Worm (Caenorhabditis elegans) whole organism, L4 larva: ENCODE results near the gene pmt-1.
A peak's percentile ranks its signal among the peaks of the same experiment; 100 is the strongest.

ENCODE experiments used
- D1046.2 ChIP-seq: fragments of 200-800 bp; sonication (Bioruptor generic); IDR thresholded peaks from 2 replicates; pipeline ENCODE4 v1.3.6; 2022; ENCODE audit warnings: missing genetic modification characterization, missing compliant biosample characterization
- F10B5.3 ChIP-seq: sonication (generic microtip); optimal IDR thresholded peaks from 2 replicates; lab custom pipeline; 2016; ENCODE audit warnings: mild to moderate bottlenecking, missing genetic modification characterization, missing compliant biosample characterization
- F26F4.8 ChIP-seq: fragments of 200-800 bp; sonication (Bioruptor generic); conservative IDR thresholded peaks from 2 replicates; pipeline ENCODE4 v1.3.6; 2022; ENCODE audit warnings: missing genetic modification characterization, missing compliant biosample characterization
- F44E2.7 ChIP-seq: fragments of 200-800 bp; sonication (Bioruptor generic); IDR thresholded peaks from 2 replicates; pipeline ENCODE4 v2.1.2; 2022; ENCODE audit warnings: missing genetic modification characterization, missing compliant biosample characterization
- R02D3.7 ChIP-seq: fragments of 150-350 bp; sonication (generic microtip); optimal IDR thresholded peaks from 3 replicates; lab custom pipeline; 2014; ENCODE audit warnings: missing biosample characterization, missing genetic modification characterization
- T20F7.1 ChIP-seq: fragments of 200-800 bp; sonication (Bioruptor generic); optimal IDR thresholded peaks from 2 replicates; lab custom pipeline; 2018; ENCODE audit warnings: mild to moderate bottlenecking, missing genetic modification characterization, missing compliant biosample characterization
- Y105C5A.15 ChIP-seq: fragments of 200-800 bp; sonication (Bioruptor generic); IDR thresholded peaks from 2 replicates; pipeline ENCODE4 v1.3.6; 2022; ENCODE audit warnings: missing genetic modification characterization, missing compliant biosample characterization
- ZK546.5 ChIP-seq, 2 experiments: sonication (generic microtip); optimal IDR thresholded peaks; 2 replicates each; lab custom pipeline; 2017; ENCODE audit warnings: missing biosample characterization in 2 of 2, missing genetic modification characterization in 2 of 2
- aha-1 ChIP-seq: fragments of 150-350 bp; peaks from one replicate; lab custom pipeline; 2014; ENCODE audit warnings: missing biosample characterization, missing genetic modification characterization
- ama-1 ChIP-seq: fragments of 150-350 bp; optimal IDR thresholded peaks from 2 replicates; lab custom pipeline; 2014; ENCODE audit warnings: inconsistent platforms, mixed read lengths
- arid-1 ChIP-seq: fragments of 200-800 bp; sonication (Bioruptor generic); conservative IDR thresholded peaks from 2 replicates; pipeline ENCODE4 v1.3.6; 2022; ENCODE audit warnings: missing genetic modification reagents, missing genetic modification characterization, missing compliant biosample characterization
- ceh-20 ChIP-seq: fragments of 200-800 bp; sonication (Bioruptor generic); IDR thresholded peaks from 2 replicates; pipeline ENCODE4 v1.3.6; 2022; ENCODE audit warnings: missing genetic modification reagents, missing genetic modification characterization, missing compliant biosample characterization
- ceh-32 ChIP-seq: sonication (generic microtip); optimal IDR thresholded peaks from 2 replicates; lab custom pipeline; 2016; ENCODE audit warnings: mild to moderate bottlenecking, missing genetic modification characterization, missing compliant biosample characterization; ENCODE audit not compliant: poor library complexity
- ces-1 ChIP-seq: fragments of 150-350 bp; sonication (generic microtip); optimal IDR thresholded peaks from 4 replicates; lab custom pipeline; 2014; ENCODE audit warnings: missing biosample characterization, missing genetic modification reagents, missing genetic modification characterization
- daf-12 ChIP-seq: fragments of 150-350 bp; optimal IDR thresholded peaks from 2 replicates; lab custom pipeline; 2014; ENCODE audit warnings: missing biosample characterization, missing genetic modification reagents, missing genetic modification characterization
- daf-8 ChIP-seq: fragments of 200-800 bp; sonication (Bioruptor generic); IDR thresholded peaks from 2 replicates; pipeline ENCODE4 v1.3.6; 2022; ENCODE audit warnings: missing genetic modification characterization, missing compliant biosample characterization
- dmd-6 ChIP-seq: fragments of 200-800 bp; sonication (Bioruptor generic); IDR thresholded peaks from 2 replicates; pipeline ENCODE4 v1.3.6; 2022; ENCODE audit warnings: missing genetic modification reagents, missing genetic modification characterization, missing compliant biosample characterization
- dmd-8 ChIP-seq: fragments of 200-800 bp; sonication (Bioruptor generic); IDR thresholded peaks from 2 replicates; pipeline ENCODE4 v1.3.6; 2022; ENCODE audit warnings: missing genetic modification characterization, missing compliant biosample characterization
- dve-1 ChIP-seq: sonication (generic microtip); optimal IDR thresholded peaks from 2 replicates; lab custom pipeline; 2017; ENCODE audit warnings: antibody characterized with exemption, mild to moderate bottlenecking, missing genetic modification characterization, missing compliant biosample characterization; ENCODE audit not compliant: insufficient read depth
- fkh-10 ChIP-seq: fragments of 150-350 bp; optimal IDR thresholded peaks from 2 replicates; lab custom pipeline; 2014; ENCODE audit warnings: missing biosample characterization, missing genetic modification reagents, missing genetic modification characterization
- hlh-11 ChIP-seq: fragments of 200-800 bp; sonication (Bioruptor generic); optimal IDR thresholded peaks from 2 replicates; lab custom pipeline; 2018; ENCODE audit warnings: mild to moderate bottlenecking, missing genetic modification characterization, missing compliant biosample characterization
- hlh-30 ChIP-seq: sonication (generic microtip); optimal IDR thresholded peaks from 2 replicates; lab custom pipeline; 2017; ENCODE audit warnings: antibody characterized with exemption, mild to moderate bottlenecking, missing genetic modification characterization, missing compliant biosample characterization; ENCODE audit not compliant: insufficient read depth
- hmg-1.1 ChIP-seq: fragments of 200-800 bp; sonication (Bioruptor generic); IDR thresholded peaks from 2 replicates; pipeline ENCODE4 v1.3.6; 2022; ENCODE audit warnings: missing genetic modification reagents, missing genetic modification characterization, missing compliant biosample characterization
- lim-7 ChIP-seq: fragments of 200-800 bp; sonication (Bioruptor generic); IDR thresholded peaks from 2 replicates; pipeline ENCODE4 v1.3.6; 2022; ENCODE audit warnings: missing genetic modification characterization, missing compliant biosample characterization
- lin-1 ChIP-seq: fragments of 200-800 bp; sonication (Bioruptor generic); IDR thresholded peaks from 2 replicates; pipeline ENCODE4 v1.3.6; 2022; ENCODE audit warnings: missing genetic modification reagents, missing genetic modification characterization, missing compliant biosample characterization
- lin-13 ChIP-seq: fragments of 150-350 bp; optimal IDR thresholded peaks from 2 replicates; lab custom pipeline; 2014; ENCODE audit warnings: missing biosample characterization, missing genetic modification reagents, missing genetic modification characterization
- lin-15B ChIP-seq: fragments of 150-350 bp; sonication (generic microtip); optimal IDR thresholded peaks from 3 replicates; lab custom pipeline; 2014; ENCODE audit warnings: missing biosample characterization, missing genetic modification characterization
- lin-29 ChIP-seq: fragments of 200-800 bp; sonication (Bioruptor generic); IDR thresholded peaks from 2 replicates; pipeline ENCODE4 v1.3.6; 2022; ENCODE audit warnings: missing genetic modification reagents, missing genetic modification characterization, missing compliant biosample characterization
- lin-38 ChIP-seq: fragments of 200-800 bp; sonication (Bioruptor generic); IDR thresholded peaks from 2 replicates; pipeline ENCODE4 v1.3.6; 2022; ENCODE audit warnings: missing genetic modification reagents, missing genetic modification characterization, missing compliant biosample characterization
- madf-5 ChIP-seq, 2 experiments: fragments of 200-800 bp; sonication (Bioruptor generic); IDR thresholded peaks; 2 replicates each; pipeline ENCODE4 v1.3.6; 2022; ENCODE audit warnings: missing compliant biosample characterization in 2 of 2, missing genetic modification characterization in 2 of 2
- madf-9 ChIP-seq: fragments of 200-800 bp; sonication (Bioruptor generic); conservative IDR thresholded peaks from 2 replicates; pipeline ENCODE4 v1.3.6; 2022; ENCODE audit warnings: missing genetic modification reagents, missing genetic modification characterization, missing compliant biosample characterization
- mep-1 ChIP-seq: fragments of 150-350 bp; sonication (generic microtip); optimal IDR thresholded peaks from 3 replicates; lab custom pipeline; 2014; ENCODE audit warnings: missing biosample characterization, missing genetic modification characterization
- mes-2 ChIP-seq: sonication (generic microtip); optimal IDR thresholded peaks from 2 replicates; lab custom pipeline; 2016; ENCODE audit warnings: missing genotype, mild to moderate bottlenecking, missing genetic modification characterization, missing compliant biosample characterization; ENCODE audit not compliant: poor library complexity, severe bottlenecking
- mxl-2 ChIP-seq: fragments of 200-800 bp; sonication (Bioruptor generic); conservative IDR thresholded peaks from 2 replicates; pipeline ENCODE4 v1.3.6; 2022; ENCODE audit warnings: missing genetic modification reagents, missing genetic modification characterization, missing compliant biosample characterization
- nhr-102 ChIP-seq: sonication (generic microtip); optimal IDR thresholded peaks from 2 replicates; lab custom pipeline; 2016; ENCODE audit warnings: mild to moderate bottlenecking, missing genetic modification characterization, moderate library complexity, missing compliant biosample characterization
- nhr-111 ChIP-seq: fragments of 200-800 bp; sonication (Bioruptor generic); optimal IDR thresholded peaks from 2 replicates; lab custom pipeline; 2018; ENCODE audit warnings: mild to moderate bottlenecking, missing genetic modification characterization, missing compliant biosample characterization
- nhr-237 ChIP-seq: sonication (generic microtip); optimal IDR thresholded peaks from 2 replicates; lab custom pipeline; 2017; ENCODE audit warnings: missing biosample characterization, missing genetic modification characterization
- nhr-42 ChIP-seq: fragments of 200-800 bp; sonication (Bioruptor generic); IDR thresholded peaks from 2 replicates; pipeline ENCODE4 v1.3.6; 2022; ENCODE audit warnings: missing genetic modification characterization, missing compliant biosample characterization
- nhr-6 ChIP-seq: fragments of 150-350 bp; optimal IDR thresholded peaks from 2 replicates; lab custom pipeline; 2014; ENCODE audit warnings: missing biosample characterization, missing genetic modification characterization
- php-3 ChIP-seq: fragments of 200-800 bp; sonication (Bioruptor generic); IDR thresholded peaks from 2 replicates; pipeline ENCODE4 v1.3.6; 2022; ENCODE audit warnings: missing genetic modification reagents, missing genetic modification characterization, missing compliant biosample characterization
- pqm-1 ChIP-seq: sonication (generic microtip); optimal IDR thresholded peaks from 2 replicates; lab custom pipeline; 2017; ENCODE audit warnings: missing biosample characterization, missing genetic modification characterization
- saeg-2 ChIP-seq: fragments of 200-800 bp; sonication (Bioruptor generic); IDR thresholded peaks from 2 replicates; pipeline ENCODE4 v1.3.6; 2022; ENCODE audit warnings: missing genetic modification reagents, missing genetic modification characterization, missing compliant biosample characterization
- sdz-12 ChIP-seq: fragments of 200-800 bp; sonication (Bioruptor generic); optimal IDR thresholded peaks from 2 replicates; lab custom pipeline; 2018; ENCODE audit warnings: mild to moderate bottlenecking, missing genetic modification characterization, missing compliant biosample characterization
- skn-1 ChIP-seq: fragments of 150-350 bp; optimal IDR thresholded peaks from 2 replicates; lab custom pipeline; 2014; ENCODE audit warnings: missing biosample characterization, missing genetic modification characterization
- spr-3 ChIP-seq: fragments of 200-800 bp; sonication (Bioruptor generic); optimal IDR thresholded peaks from 2 replicates; lab custom pipeline; 2018; ENCODE audit warnings: mild to moderate bottlenecking, missing genetic modification characterization, missing compliant biosample characterization
- tag-97 ChIP-seq: fragments of 200-800 bp; sonication (Bioruptor generic); IDR thresholded peaks from 2 replicates; pipeline ENCODE4 v1.3.6; 2022; ENCODE audit warnings: missing genetic modification characterization, missing compliant biosample characterization
- unc-130 ChIP-seq: sonication (generic microtip); optimal IDR thresholded peaks from 2 replicates; lab custom pipeline; 2016; ENCODE audit warnings: missing genetic modification reagents, missing genetic modification characterization, missing compliant biosample characterization
- zag-1 ChIP-seq: fragments of 150-350 bp; optimal IDR thresholded peaks from 2 replicates; lab custom pipeline; 2014; ENCODE audit warnings: missing biosample characterization, missing genetic modification characterization
- zfp-2 ChIP-seq: sonication (generic microtip); optimal IDR thresholded peaks from 2 replicates; lab custom pipeline; 2016; ENCODE audit warnings: mild to moderate bottlenecking, missing genetic modification characterization, missing compliant biosample characterization
- zip-11 ChIP-seq: fragments of 200-800 bp; sonication (Bioruptor generic); IDR thresholded peaks from 2 replicates; pipeline ENCODE4 v1.3.6; 2022; ENCODE audit warnings: missing genetic modification characterization, missing compliant biosample characterization
- ztf-11 ChIP-seq: fragments of 150-350 bp; optimal IDR thresholded peaks from 2 replicates; lab custom pipeline; 2014; ENCODE audit warnings: missing biosample characterization, missing genetic modification characterization
- ztf-7 ChIP-seq: fragments of 150-350 bp; optimal IDR thresholded peaks from 2 replicates; lab custom pipeline; 2014; ENCODE audit warnings: missing biosample characterization, missing genetic modification characterization

pmt-1 gene

DNA sequence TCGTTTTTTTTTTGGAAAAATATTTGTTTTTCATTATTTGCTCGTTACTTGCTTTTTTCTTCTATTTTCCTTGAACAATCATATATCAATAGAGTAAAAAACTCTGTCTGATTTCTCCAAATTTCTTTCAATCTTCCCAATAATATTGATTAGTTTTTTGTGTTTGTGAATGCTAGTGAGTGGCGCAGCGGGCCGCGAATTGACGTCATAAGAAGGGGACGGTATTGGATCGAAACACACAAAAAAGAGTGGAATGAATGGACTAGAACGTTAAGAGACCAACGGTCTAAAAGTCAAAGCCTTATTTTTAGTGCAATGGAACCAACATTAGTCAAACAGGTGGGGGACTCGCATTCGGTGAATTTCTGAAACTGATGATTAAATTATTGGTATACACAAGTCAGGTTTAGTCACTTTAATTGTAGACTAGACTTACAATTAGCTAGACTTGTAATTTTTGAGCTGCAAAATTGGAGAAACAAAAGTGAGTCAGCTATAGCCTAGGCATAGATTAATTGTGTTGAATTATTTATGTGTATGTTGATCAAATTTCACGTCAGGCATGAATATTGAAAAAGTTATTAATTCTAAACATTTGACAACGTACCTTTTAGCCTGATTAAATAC, 49.5 kb upstream of the pmt-1 start (continued):
- no peak for TF ChIP-seq daf-12 (tag; lab: Kevin White, UChicago)
- no peak for TF ChIP-seq sdz-12 (GFP tag; lab: Kevin White, UChicago)
- TF ChIP-seq daf-8 (GFP tag; lab: Robert Waterston, UW), result no peak
- TF ChIP-seq fkh-10 (GFP tag; lab: Kevin White, UChicago), result no peak
- TF ChIP-seq nhr-102 (tag; lab: Kevin White, UChicago), result no peak
- peak; percentile 23 for TF ChIP-seq hlh-11 (tag; lab: Kevin White, UChicago)
- TF ChIP-seq ztf-11, result no peak
- TF ChIP-seq lin-38 (GFP tag; lab: Robert Waterston, UW), result no peak
- no peak for TF ChIP-seq nhr-237 (tag; lab: Kevin White, UChicago)
- TF ChIP-seq D1046.2 (GFP tag; lab: Robert Waterston, UW), result no peak
- TF ChIP-seq skn-1 (tag; lab: Kevin White, UChicago), result no peak
- no peak for TF ChIP-seq F10B5.3
- TF ChIP-seq aha-1 (tag; lab: Kevin White, UChicago), result peak; percentile 76
- TF ChIP-seq ama-1 (lab: Kevin White, UChicago), result no peak
- peak; percentile 26; the same call in 1 of the 2 replicates for TF ChIP-seq dmd-6
- TF ChIP-seq lin-15B, result no peak
- no peak for TF ChIP-seq pqm-1
- no peak for TF ChIP-seq ces-1 (GFP tag; lab: Kevin White, UChicago)
- TF ChIP-seq zag-1 (tag; lab: Kevin White, UChicago), result no peak
- TF ChIP-seq mes-2 (tag; lab: Kevin White, UChicago), result no peak
- no peak for TF ChIP-seq unc-130 (GFP tag; lab: Kevin White, UChicago)
- no peak for TF ChIP-seq mep-1 (tag; lab: Kevin White, UChicago)
- TF ChIP-seq Y105C5A.15 (GFP tag; lab: Robert Waterston, UW), result no peak
- no peak for TF ChIP-seq T20F7.1 (GFP tag; lab: Kevin White, UChicago)
- TF ChIP-seq nhr-111 (GFP tag; lab: Kevin White, UChicago), result no peak
- TF ChIP-seq F44E2.7 (GFP tag; lab: Robert Waterston, UW), result no peak
- TF ChIP-seq dmd-8 (GFP tag; lab: Robert Waterston, UW), result no peak
- no peak for TF ChIP-seq lin-29 (GFP tag; lab: Robert Waterston, UW)
- TF ChIP-seq spr-3 (GFP tag; lab: Kevin White, UChicago), result no peak
- TF ChIP-seq lin-13 (GFP tag; lab: Kevin White, UChicago), result no peak
- TF ChIP-seq ztf-7 (tag; lab: Kevin White, UChicago), result no peak
- no peak for TF ChIP-seq saeg-2 (GFP tag; lab: Robert Waterston, UW)
- TF ChIP-seq hlh-30 (tag; lab: Kevin White, UChicago), result no peak
- no peak for TF ChIP-seq php-3 (GFP tag; lab: Robert Waterston, UW)
- TF ChIP-seq arid-1, result no peak
- TF ChIP-seq ZK546.5 (tag; optimal IDR thresholded peaks at IDR 0.05; lab: Kevin White, UChicago), result no peak
- no peak for TF ChIP-seq lin-1 (GFP tag; lab: Robert Waterston, UW)
- TF ChIP-seq ceh-32 (tag; lab: Kevin White, UChicago), result no peak
- peak; percentile 11 for TF ChIP-seq dve-1 (tag; lab: Kevin White, UChicago)
- TF ChIP-seq zfp-2, result no peak
- no peak for TF ChIP-seq madf-9
- no peak for TF ChIP-seq F26F4.8 (GFP tag; lab: Robert Waterston, UW)
- TF ChIP-seq mxl-2 (GFP tag; lab: Robert Waterston, UW), result no peak
- no peak for TF ChIP-seq tag-97 (GFP tag; lab: Robert Waterston, UW)
- no peak for TF ChIP-seq R02D3.7 (tag; lab: Kevin White, UChicago)
- TF ChIP-seq nhr-6 (tag; lab: Kevin White, UChicago), result no peak
- TF ChIP-seq madf-5 (GFP tag; IDR thresholded peaks at IDR 0.05; lab: Robert Waterston, UW), result no peak
- no peak for TF ChIP-seq hmg-1.1 (GFP tag; lab: Robert Waterston, UW)
- TF ChIP-seq lim-7 (GFP tag; lab: Robert Waterston, UW), result no peak
- no peak for TF ChIP-seq nhr-42 (GFP tag; lab: Robert Waterston, UW)
- no peak for TF ChIP-seq ceh-20 (GFP tag; lab: Robert Waterston, UW)
- TF ChIP-seq zip-11 (GFP tag; lab: Robert Waterston, UW), result no peak
